Fruit fly (Drosophila melanogaster): ENCODE measurements around the gene Octbeta1R.

Octbeta1R gene

dm6 chr3R:22447874-22448254 is 49.2 kb upstream of the Octbeta1R start, which contains the start of gene CG34376 (continued):
- TF ChIP-seq Trl (optimal IDR thresholded peaks at IDR 0.05) (no peak), Trl (GFP tag; optimal IDR thresholded peaks at IDR 0.05) (peak; percentile 13), CG3838 (GFP tag; optimal IDR thresholded peaks at IDR 0.05) (peak; percentile 14), Hr51 (GFP tag; optimal IDR thresholded peaks at IDR 0.05) (peak in 1 of 2 experiments; percentile 22), bcd (GFP tag; optimal IDR thresholded peaks at IDR 0.05) (peak; percentile 28), HLH54F (GFP tag; optimal IDR thresholded peaks at IDR 0.05) (no peak), CG6813 (GFP tag; optimal IDR thresholded peaks at IDR 0.05) (peak; percentile 45), phol (tag; optimal IDR thresholded peaks at IDR 0.05) (peak; percentile 49), onecut (GFP tag; IDR thresholded peaks at IDR 0.05) (peak; percentile 50), BtbVII (GFP tag; optimal IDR thresholded peaks at IDR 0.05) (peak; percentile 41), nerfin-1 (tag; optimal IDR thresholded peaks at IDR 0.05) (peak; percentile 34), CoRest (tag; optimal IDR thresholded peaks at IDR 0.05) (peak; percentile 62), CG10209 (GFP tag; optimal IDR thresholded peaks at IDR 0.05) (no peak), zfh2 (GFP tag; optimal IDR thresholded peaks at IDR 0.05) (peak; percentile 28), Sry-β (GFP tag; optimal IDR thresholded peaks at IDR 0.05) (peak; percentile 55), grau (tag; optimal IDR thresholded peaks at IDR 0.05) (peak; percentile 41), usp (GFP tag; optimal IDR thresholded peaks at IDR 0.05) (no peak), ewg (GFP tag; optimal IDR thresholded peaks at IDR 0.05) (peak; percentile 48), CG18011 (GFP tag; optimal IDR thresholded peaks at IDR 0.05) (no peak), CG10267 (tag; optimal IDR thresholded peaks at IDR 0.05) (peak; percentile 66), CG32772 (GFP tag; IDR thresholded peaks at IDR 0.05) (peak; percentile 24; the same call in 1 of the 2 replicates), Awh (GFP tag; IDR thresholded peaks at IDR 0.05) (peak; percentile 25; the same call in 1 of the 2 replicates), Neu2 (GFP tag; optimal IDR thresholded peaks at IDR 0.05; ENCODE audit: borderline replicate concordance) (no peak), CG12104 (GFP tag; optimal IDR thresholded peaks at IDR 0.05) (peak; percentile 2), ken (GFP tag; IDR thresholded peaks at IDR 0.05) (peak; percentile 60; the same call in 2 of the 3 replicates), CG10147 (GFP tag; optimal IDR thresholded peaks at IDR 0.05) (peak; percentile 0), CG18262 (tag; optimal IDR thresholded peaks at IDR 0.05) (peak; percentile 29), pan (optimal IDR thresholded peaks at IDR 0.05) (no peak), pan (GFP tag; optimal IDR thresholded peaks at IDR 0.05 in 1 of 2, IDR thresholded peaks at IDR 0.05 in 1 of 2) (peak in 1 of 2 experiments; percentile 56), schlank (tag; optimal IDR thresholded peaks at IDR 0.05) (peak; percentile 37), da (GFP tag; optimal IDR thresholded peaks at IDR 0.05) (no peak), HmgZ (tag; optimal IDR thresholded peaks at IDR 0.05) (peak; percentile 39), so (GFP tag; IDR thresholded peaks at IDR 0.05) (no peak), CG31224 (GFP tag; IDR thresholded peaks at IDR 0.05) (peak; percentile 5; the same call in 1 of the 2 replicates), fd64A (GFP tag; optimal IDR thresholded peaks at IDR 0.05) (no peak), mirr (GFP tag; optimal IDR thresholded peaks at IDR 0.05) (peak; percentile 85), CG14014 (GFP tag; IDR thresholded peaks at IDR 0.05) (peak; percentile 41), exex (tag; optimal IDR thresholded peaks at IDR 0.05) (peak; percentile 72), wdn (GFP tag; IDR thresholded peaks at IDR 0.05) (0 out of 2 replicates have a peak, but pooled peaks have one; percentile 39), ssp (GFP tag; IDR thresholded peaks at IDR 0.05) (peak; percentile 58), H2.0 (GFP tag; IDR thresholded peaks at IDR 0.05) (peak; percentile 47; the same call in 1 of the 2 replicates), B-H2 (GFP tag; optimal IDR thresholded peaks at IDR 0.05) (peak; percentile 28), Xbp1 (GFP tag; optimal IDR thresholded peaks at IDR 0.05) (peak; percentile 16), CG32532 (GFP tag; IDR thresholded peaks at IDR 0.05) (peak; percentile 48), PHDP (tag; optimal IDR thresholded peaks at IDR 0.05) (peak; percentile 49), Six4 (GFP tag; optimal IDR thresholded peaks at IDR 0.05) (no peak), Nf-YA (GFP tag; IDR thresholded peaks at IDR 0.05) (peak; percentile 22; the same call in 1 of the 2 replicates), HLH3B (GFP tag; IDR thresholded peaks at IDR 0.05) (peak; percentile 23; the same call in 1 of the 2 replicates), mld (GFP tag; IDR thresholded peaks at IDR 0.05; ENCODE audit: partially characterized antibody) (no peak), zen2 (GFP tag; IDR thresholded peaks at IDR 0.05; ENCODE audit: partially characterized antibody) (no peak), sima (GFP tag; optimal IDR thresholded peaks at IDR 0.05) (no peak)
